Worm (Caenorhabditis elegans): Measurements from ENCODE around the gene Y73B6A.1.
A peak's percentile ranks its signal among the peaks of the same experiment; 100 is the strongest.

Gene Y73B6A.1

DNA sequence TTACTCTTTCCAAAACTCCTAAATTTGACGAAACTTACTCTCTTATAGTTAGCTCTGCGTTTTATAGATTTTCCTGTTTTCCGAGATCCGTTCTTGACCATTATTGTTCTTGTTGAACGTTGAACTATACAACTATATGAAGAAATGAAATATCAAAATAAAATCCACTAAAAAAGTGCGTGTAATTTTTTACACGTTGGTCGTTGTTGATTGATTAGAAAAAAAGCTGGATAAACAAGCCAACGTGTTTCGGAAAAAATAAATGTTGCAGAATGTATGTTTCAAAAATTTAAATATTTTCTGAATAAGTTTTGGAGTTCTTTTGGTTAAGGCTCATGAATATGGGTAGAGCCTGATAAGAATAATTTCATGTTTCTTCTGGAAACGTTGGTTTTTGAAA is at the start of gene Y73B6A.1:
Y73B6A.1 (minus strand) TSS at position 101 of the 400 bp plus-strand sequence.
- TF ChIP-seq elt-1 (tag; optimal IDR thresholded peaks at IDR 0.05; ENCODE audit: borderline replicate concordance, insufficient read depth) (no peak), bed-3 (GFP tag; optimal IDR thresholded peaks at IDR 0.05) (no peak), ceh-43 (GFP tag; optimal IDR thresholded peaks at IDR 0.05) (no peak), elt-3 (tag; optimal IDR thresholded peaks at IDR 0.05) (no peak), zip-8 (tag; optimal IDR thresholded peaks at IDR 0.05) (no peak), M03D4.4 (tag; optimal IDR thresholded peaks at IDR 0.05) (no peak), ztf-11 (tag; optimal IDR thresholded peaks at IDR 0.05) (no peak), ceh-39 (tag; optimal IDR thresholded peaks at IDR 0.05) (no peak), tbx-8 (GFP tag; optimal IDR thresholded peaks at IDR 0.05) (no peak), ces-1 (GFP tag; optimal IDR thresholded peaks at IDR 0.05) (no peak), flh-1 (GFP tag; optimal IDR thresholded peaks at IDR 0.05) (no peak), lin-13 (tag; optimal IDR thresholded peaks at IDR 0.05) (no peak), sem-2 (GFP tag; optimal IDR thresholded peaks at IDR 0.05) (no peak), mab-5 (tag; optimal IDR thresholded peaks at IDR 0.05) (no peak), ceh-83 (GFP tag; optimal IDR thresholded peaks at IDR 0.05) (no peak), hlh-1 (tag; optimal IDR thresholded peaks at IDR 0.05) (no peak)

DNA sequence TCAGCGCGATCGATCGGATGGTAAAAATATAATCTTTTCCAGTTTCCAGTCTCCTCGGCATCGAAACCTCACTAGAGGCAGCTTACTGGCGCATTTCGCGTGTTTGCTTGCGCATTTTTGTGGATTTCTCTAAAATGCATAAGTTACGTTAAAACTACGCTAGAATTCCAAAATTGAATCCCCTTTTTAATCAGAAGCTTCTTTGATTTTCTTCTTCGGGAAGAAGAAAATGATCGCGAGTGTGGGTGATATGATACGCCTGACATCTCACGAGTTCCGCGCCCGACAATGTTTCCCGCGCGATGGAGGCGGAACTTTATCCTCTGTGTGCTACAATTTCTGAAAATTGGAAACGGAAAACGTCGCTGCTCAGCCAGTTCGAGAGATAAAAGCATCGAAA is 3.5 kb downstream of the Y73B6A.1 start:
- no peak for TF ChIP-seq ham-2 (GFP tag; optimal IDR thresholded peaks at IDR 0.05)
- TF ChIP-seq nhr-12 (tag; optimal IDR thresholded peaks at IDR 0.05) = no peak
- TF ChIP-seq lin-13 (tag; optimal IDR thresholded peaks at IDR 0.05) = no peak
- TF ChIP-seq pha-4 (tag; optimal IDR thresholded peaks at IDR 0.05) = no peak
- TF ChIP-seq flh-1 (GFP tag; optimal IDR thresholded peaks at IDR 0.05) = no peak
- no peak for TF ChIP-seq snpc-4 (tag; optimal IDR thresholded peaks at IDR 0.05)
- TF ChIP-seq ces-1 (GFP tag; optimal IDR thresholded peaks at IDR 0.05) = no peak
- no peak for TF ChIP-seq ceh-43 (GFP tag; optimal IDR thresholded peaks at IDR 0.05)
- no peak for TF ChIP-seq sem-2 (GFP tag; optimal IDR thresholded peaks at IDR 0.05)
- TF ChIP-seq nhr-2 (tag; optimal IDR thresholded peaks at IDR 0.05) = no peak
- TF ChIP-seq mls-2 (tag; optimal IDR thresholded peaks at IDR 0.05) = no peak
- no peak for TF ChIP-seq sptf-1 (tag; optimal IDR thresholded peaks at IDR 0.05)
- TF ChIP-seq M03D4.4 (tag; optimal IDR thresholded peaks at IDR 0.05) = no peak
- TF ChIP-seq zip-8 (tag; optimal IDR thresholded peaks at IDR 0.05) = no peak
- TF ChIP-seq nhr-237 (tag; optimal IDR thresholded peaks at IDR 0.05) = no peak
- TF ChIP-seq elt-3 (tag; optimal IDR thresholded peaks at IDR 0.05) = no peak
- TF ChIP-seq ceh-39 (tag; optimal IDR thresholded peaks at IDR 0.05) = no peak

DNA sequence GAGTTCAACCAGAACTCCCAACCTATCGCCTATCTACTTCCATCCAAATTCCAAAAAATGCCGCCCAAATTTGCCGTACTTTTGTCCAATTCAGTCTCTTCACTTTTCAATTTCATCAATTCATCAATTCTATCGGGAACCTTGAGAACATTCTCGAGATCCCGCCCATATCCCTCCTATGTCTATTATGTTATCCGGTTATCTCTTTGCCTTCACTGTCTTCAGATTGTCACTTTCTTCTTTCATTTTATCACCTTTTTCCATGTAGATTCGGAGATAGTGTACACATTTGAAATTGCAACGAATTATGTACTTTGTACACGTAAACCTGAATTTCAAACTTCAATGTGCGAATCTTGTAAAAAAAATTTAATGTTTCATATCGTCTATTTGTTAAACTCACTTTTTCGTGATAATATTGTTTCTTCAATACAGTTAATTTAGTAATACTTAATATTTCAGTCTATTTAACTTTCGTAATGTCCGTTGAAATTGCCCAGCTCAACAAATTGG is 10.2 kb downstream of the Y73B6A.1 start, which contains the start of gene C01B10.11:
C01B10.11 (plus strand) TSS at position 463 of the 513 bp plus-strand sequence.
- TF ChIP-seq elt-3 (tag; optimal IDR thresholded peaks at IDR 0.05) (peak; percentile 52), tbx-8 (GFP tag; optimal IDR thresholded peaks at IDR 0.05) (no peak), blmp-1 (tag; optimal IDR thresholded peaks at IDR 0.05) (peak; percentile 42), nhr-28 (tag; optimal IDR thresholded peaks at IDR 0.05) (no peak), flh-1 (GFP tag; optimal IDR thresholded peaks at IDR 0.05) (no peak), mep-1 (tag; optimal IDR thresholded peaks at IDR 0.05) (no peak), sptf-1 (tag; optimal IDR thresholded peaks at IDR 0.05) (no peak), elt-1 (tag; optimal IDR thresholded peaks at IDR 0.05; ENCODE audit: borderline replicate concordance, insufficient read depth) (no peak), unc-62 (GFP tag; optimal IDR thresholded peaks at IDR 0.05) (peak; percentile 44), M03D4.4 (tag; optimal IDR thresholded peaks at IDR 0.05) (no peak)

DNA sequence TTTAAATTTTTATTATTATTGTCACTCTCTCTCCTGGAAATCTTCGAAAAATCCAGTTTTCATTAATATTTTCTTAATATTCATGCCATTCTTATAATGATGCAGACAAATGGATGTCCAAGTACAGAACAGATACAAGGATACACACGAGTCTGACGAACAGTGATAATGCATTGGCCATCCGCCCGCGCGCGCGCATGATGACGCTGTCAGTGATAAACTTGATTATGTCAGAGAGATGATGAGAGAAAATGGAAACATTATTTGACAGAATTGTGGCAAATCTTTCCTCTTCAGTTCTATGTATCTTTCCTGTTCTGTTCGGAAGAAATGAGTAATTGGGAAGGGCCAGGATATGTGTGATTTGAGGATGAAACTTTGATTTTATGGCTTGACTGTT is 12.1 kb downstream of the Y73B6A.1 start:
- TF ChIP-seq ceh-83 (GFP tag; optimal IDR thresholded peaks at IDR 0.05) = no peak
- no peak for TF ChIP-seq lsy-2 (tag; optimal IDR thresholded peaks at IDR 0.05)
- TF ChIP-seq ceh-39 (tag; optimal IDR thresholded peaks at IDR 0.05) = no peak
- TF ChIP-seq blmp-1 (tag; optimal IDR thresholded peaks at IDR 0.05) = no peak
- peak; percentile 16 for TF ChIP-seq unc-62 (GFP tag; optimal IDR thresholded peaks at IDR 0.05)

DNA sequence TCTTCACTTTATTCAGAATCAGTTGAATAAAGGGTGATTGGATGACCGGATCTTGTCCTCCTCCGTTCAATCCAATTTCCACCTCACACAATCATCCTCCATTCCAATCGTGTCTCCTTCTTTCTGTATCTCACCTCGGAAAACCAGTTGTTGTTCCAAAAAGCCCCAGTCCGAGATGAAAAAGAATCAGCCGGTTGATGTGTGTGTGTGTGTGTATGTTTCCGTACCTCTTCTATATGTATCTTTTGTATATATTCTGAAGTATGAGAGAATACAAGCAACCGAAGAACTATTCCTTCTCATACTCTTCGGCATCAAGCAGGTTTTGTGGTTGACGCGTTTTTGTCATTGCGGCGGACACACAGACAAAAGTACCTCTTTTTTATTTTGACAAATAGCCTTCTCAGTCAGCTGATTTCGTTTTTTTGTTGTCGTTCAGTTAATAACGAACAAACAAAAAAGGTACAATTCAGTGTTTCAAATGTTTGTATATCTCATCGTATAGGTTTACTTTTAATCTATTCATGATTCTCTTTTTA is 14.1 kb downstream of the Y73B6A.1 start:
- TF ChIP-seq lsy-2 (tag; optimal IDR thresholded peaks at IDR 0.05) = no peak
- no peak for TF ChIP-seq unc-120 (tag; optimal IDR thresholded peaks at IDR 0.05; ENCODE audit: poor library complexity, severe bottlenecking)
- TF ChIP-seq drap-1 (GFP tag; optimal IDR thresholded peaks at IDR 0.05) = no peak
- TF ChIP-seq bed-3 (GFP tag; optimal IDR thresholded peaks at IDR 0.05) = no peak
- no peak for TF ChIP-seq elt-3 (tag; optimal IDR thresholded peaks at IDR 0.05)
- TF ChIP-seq unc-62 (GFP tag; optimal IDR thresholded peaks at IDR 0.05) = no peak
- TF ChIP-seq mab-5 (tag; optimal IDR thresholded peaks at IDR 0.05) = no peak
- TF ChIP-seq nhr-76 (tag; optimal IDR thresholded peaks at IDR 0.05) = no peak
- no peak for TF ChIP-seq pha-4 (tag; optimal IDR thresholded peaks at IDR 0.05)

Measured in whole organism, mixed stage, embryonic.